Fruit fly (Drosophila melanogaster) Kc167 (cell line): ENCODE measurements around the gene CG12773.

Experiments used
- Myc ChIP-seq: fragments of >200 bp; optimal IDR thresholded peaks from 2 replicates; lab custom pipeline; 2017; ENCODE audit warnings: missing external identifiers
- h ChIP-seq: fragments of >200 bp; optimal IDR thresholded peaks from 3 replicates; lab custom pipeline; 2018; ENCODE audit warnings: missing external identifiers
- insv ChIP-seq: fragments of >200 bp; optimal IDR thresholded peaks from 3 replicates; lab custom pipeline; 2018; ENCODE audit warnings: missing external identifiers
- ttk ChIP-seq: sonication (Bioruptor generic); optimal IDR thresholded peaks from 2 replicates; lab custom pipeline; 2017; ENCODE audit warnings: missing external identifiers

DNA sequence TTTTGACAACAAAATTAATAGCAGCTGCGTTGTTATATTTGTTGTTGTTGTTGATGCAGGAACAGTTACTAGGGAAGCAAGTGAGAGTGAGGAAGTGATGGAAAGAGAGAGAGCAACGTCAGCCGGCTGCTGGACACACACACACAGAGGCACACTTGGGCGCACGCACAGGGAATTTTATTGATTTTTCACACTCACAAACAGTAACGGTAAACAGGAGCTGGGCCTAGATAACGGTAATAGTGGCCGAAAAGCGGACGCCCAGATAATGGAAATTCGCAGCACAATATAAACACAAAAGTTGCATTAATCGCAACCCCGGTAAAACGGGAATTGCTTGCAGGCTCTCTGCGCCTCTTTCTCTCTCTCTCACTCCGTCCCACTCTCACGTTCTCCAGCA lies 32.1 kb downstream of the CG12773 start:
- TF ChIP-seq h (lab: Kevin White, UChicago) (no peak), insv (lab: Kevin White, UChicago) (no peak), Myc (no peak), ttk (lab: Kevin White, UChicago) (no peak)
